Fruit fly (Drosophila melanogaster) whole organism: ENCODE data around the gene CG6083.

Source experiments
- CG8478 ChIP-seq: fragments of >200 bp; optimal IDR thresholded peaks from 2 replicates; lab custom pipeline; 2018; ENCODE audit warnings: inconsistent platforms
- Dll ChIP-seq: fragments of >200 bp; optimal IDR thresholded peaks from 2 replicates; lab custom pipeline; 2017
- EcR ChIP-seq, 2 experiments: fragments of >200 bp; optimal IDR thresholded peaks; 2 replicates each; lab custom pipeline; 2017; ENCODE audit warnings: missing biosample characterization in 2 of 2, missing genetic modification characterization in 2 of 2, missing genetic modification reagents in 2 of 2
- pan ChIP-seq: fragments of >200 bp; optimal IDR thresholded peaks from 2 replicates; lab custom pipeline; 2017
- psq ChIP-seq: fragments of >200 bp; optimal IDR thresholded peaks from 2 replicates; lab custom pipeline; 2017
- usp ChIP-seq: fragments of >200 bp; optimal IDR thresholded peaks from 2 replicates; lab custom pipeline; 2017; ENCODE audit warnings: missing biosample characterization, missing genetic modification characterization, mixed read lengths

The CG6083 gene

dm6 chr3L:11625634-11626175, at the start of gene CG6083:
Gene CG6083, minus strand, starts transcription at chr3L:11626125.
- TF ChIP-seq CG8478 (lab: Kevin White, UChicago) = no peak
- no peak for TF ChIP-seq usp (GFP tag; lab: Kevin White, UChicago)
- TF ChIP-seq Dll (lab: Kevin White, UChicago) = no peak
- no peak for TF ChIP-seq EcR (GFP tag; optimal IDR thresholded peaks at IDR 0.05; lab: Kevin White, UChicago)
- no peak for TF ChIP-seq psq (lab: Kevin White, UChicago)
- no peak for TF ChIP-seq pan (lab: Kevin White, UChicago)

DNA sequence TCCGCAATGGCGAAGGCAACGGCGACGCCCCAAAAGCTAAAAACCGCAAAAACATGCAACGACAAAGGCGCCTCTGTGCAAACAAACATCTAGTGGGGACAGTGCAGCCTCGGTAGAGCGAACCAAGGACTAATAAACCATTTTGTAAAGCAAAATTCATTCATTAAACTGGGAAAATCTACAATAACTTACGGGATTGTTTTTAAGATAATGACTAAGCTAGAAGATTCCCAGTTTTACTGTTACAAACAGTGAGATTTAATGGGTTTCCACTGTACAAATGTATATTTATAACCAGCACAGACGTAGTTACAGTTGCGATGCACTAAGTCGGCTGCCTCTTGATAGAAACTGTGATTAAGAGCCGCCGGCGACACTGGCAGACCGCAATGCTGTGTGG, 30.3 kb upstream of the CG6083 start:
- no peak for TF ChIP-seq psq (lab: Kevin White, UChicago)
- no peak for TF ChIP-seq pan (lab: Kevin White, UChicago)

DNA sequence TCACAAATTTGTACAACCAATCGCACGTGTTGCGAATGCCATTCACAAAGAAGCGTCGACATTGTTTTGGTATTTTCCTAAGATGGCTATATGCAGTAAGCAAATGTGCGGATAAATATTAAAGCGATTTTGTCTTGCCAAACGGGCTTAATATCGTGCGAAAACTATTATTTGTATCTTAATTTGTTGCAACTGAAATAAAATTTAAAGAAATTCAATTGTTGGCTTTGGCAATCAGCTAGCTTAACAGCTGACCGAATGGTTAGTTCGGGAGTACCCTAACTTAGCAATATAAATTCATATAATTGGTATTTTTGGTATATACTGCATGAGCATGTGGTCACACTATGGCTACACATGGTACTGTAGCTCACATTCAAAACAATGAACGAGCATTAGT, 22.5 kb upstream of the CG6083 start, which contains the start of the genes RIOK1 and Polr3H:
RIOK1 (minus strand) TSS at position 65 of the 400 bp plus-strand sequence.
Polr3H (plus strand) TSS at position 347 of the 400 bp plus-strand sequence.
- TF ChIP-seq Dll (lab: Kevin White, UChicago) = no peak
- no peak for TF ChIP-seq usp (GFP tag; lab: Kevin White, UChicago)
- no peak for TF ChIP-seq psq (lab: Kevin White, UChicago)
- TF ChIP-seq EcR (GFP tag; optimal IDR thresholded peaks at IDR 0.05; lab: Kevin White, UChicago) = no peak
- TF ChIP-seq CG8478 (lab: Kevin White, UChicago) = no peak
- TF ChIP-seq pan (lab: Kevin White, UChicago) = no peak

DNA sequence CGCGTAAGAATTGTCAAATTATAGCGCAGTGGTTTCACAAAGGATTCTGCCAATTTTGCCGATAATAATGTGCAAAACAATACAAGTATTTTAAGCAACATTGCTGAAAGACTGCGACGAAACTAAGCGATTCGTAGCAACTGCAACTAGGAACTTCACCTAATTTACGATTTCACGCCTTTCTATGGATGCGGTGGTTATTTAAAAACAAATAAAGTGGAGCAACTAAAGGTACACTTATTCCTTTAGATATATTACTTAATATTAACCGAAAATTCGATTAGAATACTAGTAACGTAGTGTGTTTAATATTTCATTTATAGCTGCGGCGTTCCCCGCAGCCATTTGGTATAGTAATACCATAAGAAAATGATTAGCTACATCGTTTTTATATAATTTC, 20.0 kb upstream of the CG6083 start, which contains the start of gene CG6071:
CG6071 (minus strand) TSS at position 101 of the 400 bp plus-strand sequence.
- TF ChIP-seq CG8478 (lab: Kevin White, UChicago) (no peak), EcR (GFP tag; optimal IDR thresholded peaks at IDR 0.05; lab: Kevin White, UChicago) (no peak), psq (lab: Kevin White, UChicago) (no peak), usp (GFP tag; lab: Kevin White, UChicago) (no peak), pan (lab: Kevin White, UChicago) (no peak), Dll (lab: Kevin White, UChicago) (no peak)

- TF ChIP-seq psq (lab: Kevin White, UChicago) (no peak), usp (GFP tag; lab: Kevin White, UChicago) (no peak), CG8478 (lab: Kevin White, UChicago) (no peak), EcR (GFP tag; optimal IDR thresholded peaks at IDR 0.05; lab: Kevin White, UChicago) (no peak), Dll (lab: Kevin White, UChicago) (no peak), pan (lab: Kevin White, UChicago) (no peak)
These were observed 10.9 kb upstream of the CG6083 start for dm6 chr3L:11636829-11637228.

dm6 chr3L:11634551-11634950, 8.6 kb upstream of the CG6083 start:
- TF ChIP-seq EcR (GFP tag; optimal IDR thresholded peaks at IDR 0.05; lab: Kevin White, UChicago) = no peak
- no peak for TF ChIP-seq CG8478 (lab: Kevin White, UChicago)
- TF ChIP-seq Dll (lab: Kevin White, UChicago) = no peak
- no peak for TF ChIP-seq psq (lab: Kevin White, UChicago)
- TF ChIP-seq usp (GFP tag; lab: Kevin White, UChicago) = no peak
- no peak for TF ChIP-seq pan (lab: Kevin White, UChicago)

dm6 chr3L:11631092-11631491, 5.2 kb upstream of the CG6083 start, which contains the start of gene CG32091:
Gene CG32091, plus strand, starts transcription at chr3L:11631392.
- TF ChIP-seq EcR (GFP tag; optimal IDR thresholded peaks at IDR 0.05; lab: Kevin White, UChicago) = no peak
- no peak for TF ChIP-seq psq (lab: Kevin White, UChicago)
- no peak for TF ChIP-seq CG8478 (lab: Kevin White, UChicago)
- no peak for TF ChIP-seq pan (lab: Kevin White, UChicago)
- TF ChIP-seq Dll (lab: Kevin White, UChicago) = no peak
- TF ChIP-seq usp (GFP tag; lab: Kevin White, UChicago) = no peak

DNA sequence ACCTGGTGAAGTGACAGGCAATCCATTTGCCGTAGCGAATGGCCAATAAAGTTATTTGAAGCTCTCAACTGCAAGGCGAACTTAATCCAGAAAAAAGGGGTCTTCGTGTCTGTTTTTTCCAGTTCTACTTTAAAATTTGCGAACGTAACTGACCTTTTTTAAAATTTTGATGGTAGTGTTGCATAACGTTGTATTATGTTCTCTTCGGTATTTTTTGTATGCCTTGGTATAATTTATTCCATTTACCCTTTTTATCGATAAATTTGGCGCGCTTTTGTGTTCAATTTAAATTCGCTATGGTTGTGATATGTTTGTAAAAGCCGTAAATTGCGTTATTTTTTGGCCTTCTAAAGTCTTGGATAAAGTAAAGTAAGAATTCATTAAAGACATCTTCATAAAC, 4.8 kb upstream of the CG6083 start:
- TF ChIP-seq pan (lab: Kevin White, UChicago) (no peak), EcR (GFP tag; optimal IDR thresholded peaks at IDR 0.05; lab: Kevin White, UChicago) (no peak), CG8478 (lab: Kevin White, UChicago) (no peak), usp (GFP tag; lab: Kevin White, UChicago) (no peak), Dll (lab: Kevin White, UChicago) (no peak)

dm6 chr3L:11627819-11628483, 2.0 kb upstream of the CG6083 start, which contains the start of gene Apt1:
Gene Apt1, plus strand, starts transcription at chr3L:11628037.
- TF ChIP-seq EcR (GFP tag; optimal IDR thresholded peaks at IDR 0.05; lab: Kevin White, UChicago) (no peak), usp (GFP tag; lab: Kevin White, UChicago) (no peak), Dll (lab: Kevin White, UChicago) (no peak), psq (lab: Kevin White, UChicago) (no peak), pan (lab: Kevin White, UChicago) (no peak), CG8478 (lab: Kevin White, UChicago) (no peak)

- TF ChIP-seq EcR (GFP tag; optimal IDR thresholded peaks at IDR 0.05; lab: Kevin White, UChicago) (no peak), pan (lab: Kevin White, UChicago) (no peak)
These were observed 403 bp upstream of the CG6083 start, which contains the start of gene PCID2 for dm6 chr3L:11626229-11626826. Gene PCID2, plus strand, starts transcription at chr3L:11626441.

- no peak for TF ChIP-seq usp (GFP tag; lab: Kevin White, UChicago)
- TF ChIP-seq Dll (lab: Kevin White, UChicago) = no peak
- no peak for TF ChIP-seq psq (lab: Kevin White, UChicago)
- no peak for TF ChIP-seq EcR (GFP tag; optimal IDR thresholded peaks at IDR 0.05; lab: Kevin White, UChicago)
- no peak for TF ChIP-seq CG8478 (lab: Kevin White, UChicago)
- TF ChIP-seq pan (lab: Kevin White, UChicago) = no peak
These were observed 1.6 kb downstream of the CG6083 start, which contains the start of gene Akr1B for dm6 chr3L:11624281-11624680. Gene Akr1B, minus strand, starts transcription at chr3L:11624381.
